Fruit fly (Drosophila melanogaster): ENCODE data around the gene CG1662.

CG1662 gene

DNA sequence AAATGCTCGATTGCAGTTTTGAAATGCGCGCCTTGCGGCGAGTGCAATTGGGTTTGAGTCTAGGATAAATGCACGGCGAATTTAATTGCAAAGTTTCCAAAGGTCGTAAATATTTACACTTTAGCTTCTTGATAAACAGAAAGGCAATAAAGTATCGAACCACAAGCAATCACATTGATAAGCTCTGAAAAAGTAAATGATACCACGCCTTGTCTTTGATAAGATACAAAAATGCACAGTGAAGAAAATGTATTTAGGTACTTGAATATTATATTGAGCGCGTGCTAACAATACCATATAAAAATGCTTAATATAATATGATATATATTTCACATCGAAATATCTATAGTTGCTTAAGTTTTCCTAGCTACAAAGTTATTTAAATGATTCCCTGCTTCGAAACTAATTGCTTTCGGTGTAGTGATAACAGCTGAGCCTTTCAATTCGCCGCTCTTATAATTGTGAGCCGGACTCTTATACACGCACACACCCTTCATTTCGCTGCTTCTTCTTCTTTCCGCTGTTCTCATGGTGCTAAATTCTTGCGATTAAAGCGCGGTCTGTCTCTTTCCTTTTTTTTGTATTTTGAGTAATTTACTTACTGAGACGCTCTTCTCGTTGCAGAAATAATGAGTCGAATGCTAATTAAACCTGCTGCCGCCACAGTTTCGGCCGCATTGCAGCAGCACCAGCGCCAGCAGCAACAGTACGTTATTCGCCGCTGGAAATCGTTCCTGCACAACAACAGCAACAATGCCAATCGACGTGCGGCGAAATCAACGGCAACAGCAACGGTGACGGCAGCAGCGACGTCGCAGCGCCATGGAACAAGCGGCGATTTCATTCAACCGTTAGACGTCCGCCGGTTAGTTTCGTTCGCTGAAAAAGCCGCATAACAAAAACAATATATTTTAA, 13.9 kb upstream of the CG1662 start (continued):
- TF ChIP-seq CG11456 (GFP tag; IDR thresholded peaks at IDR 0.05) (peak; percentile 82), CG2129 (GFP tag; IDR thresholded peaks at IDR 0.05; ENCODE audit: partially characterized antibody) (no peak), gfzf (GFP tag; optimal IDR thresholded peaks at IDR 0.05) (no peak), Ptx1 (GFP tag; IDR thresholded peaks at IDR 0.05) (peak; percentile 86), hkb (optimal IDR thresholded peaks at IDR 0.05) (no peak), hkb (GFP tag; IDR thresholded peaks at IDR 0.05) (peak; percentile 90), CG11560 (tag; IDR thresholded peaks at IDR 0.05) (no peak), Hr3 (GFP tag; optimal IDR thresholded peaks at IDR 0.05) (peak; percentile 80), Hmr (GFP tag; optimal IDR thresholded peaks at IDR 0.05) (peak; percentile 89), ken (GFP tag; IDR thresholded peaks at IDR 0.05) (peak; percentile 74; the same call in 1 of the 3 replicates), Trl (optimal IDR thresholded peaks at IDR 0.05) (peak; percentile 18 to 39), Trl (GFP tag; optimal IDR thresholded peaks at IDR 0.05) (no peak), pita (GFP tag; optimal IDR thresholded peaks at IDR 0.05) (peak; percentile 31), CG9437 (GFP tag; optimal IDR thresholded peaks at IDR 0.05) (peak; percentile 78), al (GFP tag; IDR thresholded peaks at IDR 0.05) (0 out of 2 replicates have a peak, but pooled peaks have one; percentile 29), CkIIα-i1 (GFP tag; IDR thresholded peaks at IDR 0.05) (no peak), CHES-1-like (GFP tag; optimal IDR thresholded peaks at IDR 0.05) (peak; percentile 17), row (GFP tag; IDR thresholded peaks at IDR 0.05) (peak; percentile 93), Sox100B (GFP tag; optimal IDR thresholded peaks at IDR 0.05) (peak; percentile 89), Nf-YC (tag; optimal IDR thresholded peaks at IDR 0.05) (peak; percentile 73), Bteb2 (GFP tag; optimal IDR thresholded peaks at IDR 0.05) (peak; percentile 29), prd (optimal IDR thresholded peaks at IDR 0.05) (no peak), prd (GFP tag; IDR thresholded peaks at IDR 0.05) (peak; percentile 82), gcm (GFP tag; optimal IDR thresholded peaks at IDR 0.05) (peak; percentile 84), Bdp1 (GFP tag; optimal IDR thresholded peaks at IDR 0.05) (peak; percentile 35), seq (GFP tag; IDR thresholded peaks at IDR 0.05) (0 out of 2 replicates have a peak, but pooled peaks have one; percentile 28), Rx (GFP tag; IDR thresholded peaks at IDR 0.05) (peak; percentile 66), CG14860 (GFP tag; IDR thresholded peaks at IDR 0.05; ENCODE audit: partially characterized antibody) (no peak), dmrt11E (tag; optimal IDR thresholded peaks at IDR 0.05) (peak; percentile 93), sim (GFP tag; IDR thresholded peaks at IDR 0.05) (peak; percentile 59; the same call in 1 of the 2 replicates), NC2β (GFP tag; optimal IDR thresholded peaks at IDR 0.05) (peak; percentile 0), Scr (GFP tag; IDR thresholded peaks at IDR 0.05; ENCODE audit: partially characterized antibody) (no peak), gcm2 (GFP tag; optimal IDR thresholded peaks at IDR 0.05) (peak; percentile 67), CG6854 (GFP tag; optimal IDR thresholded peaks at IDR 0.05) (peak; percentile 75), CG12659 (GFP tag; optimal IDR thresholded peaks at IDR 0.05) (peak; percentile 82), CG2120 (GFP tag; optimal IDR thresholded peaks at IDR 0.05) (peak; percentile 81), CG6683 (GFP tag; optimal IDR thresholded peaks at IDR 0.05) (peak; percentile 67), CG4424 (GFP tag; optimal IDR thresholded peaks at IDR 0.05) (peak; percentile 84), Doc2 (GFP tag; IDR thresholded peaks at IDR 0.05) (no peak), gem (tag; optimal IDR thresholded peaks at IDR 0.05) (peak; percentile 94), CG1602 (GFP tag; optimal IDR thresholded peaks at IDR 0.05) (peak; percentile 80), oc (tag; optimal IDR thresholded peaks at IDR 0.05) (peak; percentile 86), CG10147 (GFP tag; optimal IDR thresholded peaks at IDR 0.05) (peak; percentile 70), sug (tag; optimal IDR thresholded peaks at IDR 0.05) (peak; percentile 83), CG10321 (GFP tag; IDR thresholded peaks at IDR 0.05) (no peak), ap (GFP tag; IDR thresholded peaks at IDR 0.05) (peak; percentile 64), CG12299 (tag; optimal IDR thresholded peaks at IDR 0.05) (peak; percentile 74), CG7745 (tag; optimal IDR thresholded peaks at IDR 0.05) (no peak), CG2678 (tag; optimal IDR thresholded peaks at IDR 0.05) (peak; percentile 80), CG7786 (GFP tag; optimal IDR thresholded peaks at IDR 0.05) (peak; percentile 43)

Data from whole organism, embryonic.